Comparison of ENCODE assay signal across 1 fruit fly cellular context in genomic region chrX:9060078-9060477, dm6.
TF ChIP-seq lines count a peak whose summit lies in the region.

No protein-coding gene starts in this region.

TF ChIP-seq in whole organism, embryonic, 481 proteins besides CTCF, POLR2A, EP300 and RAD21 (continued from another document):
- no peak for TF ChIP-seq slp2 (GFP tag; optimal IDR thresholded peaks at IDR 0.05; lab: Kevin White, UChicago)
- peak; percentile 61 for TF ChIP-seq ind (GFP tag; optimal IDR thresholded peaks at IDR 0.05; lab: Kevin White, UChicago)
- peak; percentile 49 for TF ChIP-seq CG4707 (GFP tag; optimal IDR thresholded peaks at IDR 0.05; lab: Kevin White, UChicago)
- peak; percentile 44 for TF ChIP-seq BtbVII (GFP tag; optimal IDR thresholded peaks at IDR 0.05; lab: Kevin White, UChicago)
- TF ChIP-seq CG7987 (GFP tag; optimal IDR thresholded peaks at IDR 0.05; lab: Kevin White, UChicago) = no peak
- no peak for TF ChIP-seq stwl (tag; optimal IDR thresholded peaks at IDR 0.05; lab: Kevin White, UChicago)
